Worm (Caenorhabditis elegans) whole organism, midembryonic: Measurements from ENCODE around the gene R151.1.

ENCODE experiments used
- T22C8.4 ChIP-seq: fragments of 200-800 bp; sonication (Bioruptor generic); IDR thresholded peaks from 2 replicates; pipeline ENCODE4 v1.3.6; 2022; ENCODE audit warnings: missing genetic modification characterization, missing compliant biosample characterization
- cog-1 ChIP-seq: sonication (generic microtip); optimal IDR thresholded peaks from 2 replicates; lab custom pipeline; 2016; ENCODE audit warnings: missing genetic modification characterization, missing compliant biosample characterization
- flt-1 ChIP-seq: fragments of 200-800 bp; sonication (Bioruptor generic); IDR thresholded peaks from 2 replicates; pipeline ENCODE4 v1.3.6; 2022; ENCODE audit warnings: missing genetic modification characterization, missing compliant biosample characterization
- klf-2 ChIP-seq: fragments of 200-800 bp; sonication (Bioruptor generic); conservative IDR thresholded peaks from 2 replicates; pipeline ENCODE4 v1.3.6; 2022; ENCODE audit warnings: missing genetic modification reagents, missing genetic modification characterization, missing compliant biosample characterization
- med-1 ChIP-seq: sonication (generic microtip); optimal IDR thresholded peaks from 2 replicates; lab custom pipeline; 2017; ENCODE audit warnings: missing genetic modification characterization, mild to moderate bottlenecking, missing compliant biosample characterization, antibody characterized with exemption, missing genetic modification reagents; ENCODE audit not compliant: insufficient read depth
- ref-1 ChIP-seq: fragments of 200-800 bp; sonication (Bioruptor generic); conservative IDR thresholded peaks from 2 replicates; pipeline ENCODE4 v1.3.6; 2022; ENCODE audit warnings: missing genetic modification reagents, missing genetic modification characterization, missing compliant biosample characterization
- tab-1 ChIP-seq: fragments of 200-800 bp; sonication (Bioruptor generic); IDR thresholded peaks from 2 replicates; pipeline ENCODE4 v1.3.6; 2022; ENCODE audit warnings: missing genetic modification characterization, missing compliant biosample characterization
- ztf-23 ChIP-seq: fragments of 200-800 bp; sonication (Bioruptor generic); IDR thresholded peaks from 2 replicates; pipeline ENCODE4 v1.3.6; 2022; ENCODE audit warnings: missing genetic modification reagents, missing genetic modification characterization, missing compliant biosample characterization
- ztf-29 ChIP-seq: fragments of 200-800 bp; sonication (Bioruptor generic); IDR thresholded peaks from 2 replicates; pipeline ENCODE4 v1.3.6; 2022; ENCODE audit warnings: missing genetic modification reagents, missing genetic modification characterization, missing compliant biosample characterization

The R151.1 gene

DNA sequence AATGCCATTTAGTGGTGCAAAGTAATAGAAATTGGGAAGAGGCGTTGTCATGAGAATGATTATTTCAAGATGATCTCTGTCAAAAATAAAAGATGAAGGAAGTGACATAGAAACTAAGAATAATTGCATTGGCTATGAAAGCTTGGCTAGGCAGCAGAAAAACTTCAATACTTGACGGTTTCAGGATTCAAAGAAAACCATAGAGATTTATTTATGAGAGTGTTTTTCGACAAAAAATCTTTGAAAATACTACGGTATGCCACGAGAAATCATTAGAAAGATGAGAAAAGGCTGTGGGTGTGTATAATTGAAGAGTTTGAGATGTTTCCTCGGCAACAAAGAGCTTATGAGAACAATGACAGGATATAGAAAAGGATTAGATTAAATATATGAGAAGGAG is 30.9 kb upstream of the R151.1 start, which contains the start of gene F37C12.14:
TSS of gene F37C12.14 (minus strand) at position 101 of the 400 bp plus-strand sequence.
- TF ChIP-seq med-1 (GFP tag; lab: Kevin White, UChicago) (no peak), cog-1 (tag; lab: Kevin White, UChicago) (no peak), ref-1 (no peak), T22C8.4 (GFP tag; lab: Robert Waterston, UW) (no peak), klf-2 (GFP tag; lab: Robert Waterston, UW) (no peak), tab-1 (no peak), flt-1 (no peak), ztf-23 (GFP tag; lab: Robert Waterston, UW) (no peak), ztf-29 (GFP tag; lab: Robert Waterston, UW) (no peak)

DNA sequence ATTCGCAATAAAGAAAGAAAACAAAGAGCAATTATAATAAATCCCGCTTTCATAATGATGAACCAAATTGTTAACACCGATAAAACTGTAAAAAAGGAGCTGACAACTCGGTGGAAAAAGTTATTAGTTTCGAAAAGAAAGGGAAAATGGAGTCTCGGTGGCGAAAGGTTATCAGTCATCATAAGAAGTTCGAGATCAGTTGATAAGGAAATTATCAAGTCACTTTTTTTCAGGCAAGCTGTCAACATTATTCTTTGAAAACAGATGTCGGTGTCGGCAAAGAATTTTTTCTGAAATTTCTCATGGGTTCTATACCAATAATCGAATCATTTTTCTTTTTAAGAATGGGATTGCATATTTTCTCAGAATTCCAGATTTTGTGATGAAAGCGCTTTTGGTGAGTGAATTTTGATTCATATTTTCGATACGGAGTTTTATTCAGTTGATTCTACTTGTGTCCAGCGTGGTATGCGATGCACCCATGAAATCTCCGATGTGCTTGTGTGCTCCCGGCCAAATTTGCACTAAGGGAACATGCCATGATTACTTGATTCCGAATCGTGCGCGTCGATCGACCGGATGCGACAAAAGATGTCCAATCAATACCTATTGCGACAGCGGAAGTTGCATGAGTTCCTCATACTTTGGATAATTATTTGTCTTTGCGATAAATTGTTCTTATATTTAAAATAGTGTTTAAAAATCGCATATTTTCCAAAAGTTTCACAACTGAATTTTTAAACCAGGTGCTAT is 27.9 kb upstream of the R151.1 start, which contains the start of the genes F37C12.21 and F37C12.10:
TSS of gene F37C12.21 (plus strand) at position 58 of the 753 bp plus-strand sequence.
TSS of gene F37C12.10 (minus strand) at position 85 of the 753 bp plus-strand sequence.
- TF ChIP-seq ref-1 (no peak), cog-1 (tag; lab: Kevin White, UChicago) (no peak), T22C8.4 (GFP tag; lab: Robert Waterston, UW) (no peak), ztf-29 (GFP tag; lab: Robert Waterston, UW) (no peak)

DNA sequence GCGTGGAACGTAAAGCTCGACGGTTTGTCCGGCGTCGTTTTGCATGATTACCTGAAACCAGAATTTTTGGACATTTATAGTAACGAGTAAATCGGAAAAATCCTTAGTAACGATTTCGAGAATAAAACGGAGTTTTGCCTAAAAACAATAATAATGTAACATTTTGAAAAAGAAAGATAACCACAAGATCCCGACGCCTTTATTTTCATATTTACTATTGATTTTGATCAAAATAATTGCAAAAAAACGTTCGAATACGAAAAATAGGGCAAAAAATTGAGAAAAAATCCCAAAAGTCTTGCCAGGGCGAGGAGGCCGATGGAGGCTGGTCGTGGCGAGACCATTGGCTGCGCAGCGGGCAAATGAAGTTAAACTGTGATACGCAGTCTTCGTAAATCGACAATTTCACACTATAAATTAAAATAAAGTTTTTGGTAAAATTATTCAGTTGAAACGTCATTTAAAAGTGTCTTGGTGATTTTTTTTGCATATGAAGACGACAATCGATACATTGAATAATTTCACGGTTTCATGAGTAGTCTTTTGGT is 26.7 kb upstream of the R151.1 start, which contains the start of gene rps-21:
TSS of gene rps-21 (minus strand) at position 51 of the 548 bp plus-strand sequence.
- TF ChIP-seq flt-1: 0 out of 2 replicates have a peak, but pooled peaks have one; percentile 4
- no peak for TF ChIP-seq T22C8.4 (GFP tag; lab: Robert Waterston, UW)
- peak; percentile 55; the same call in 1 of the 2 replicates for TF ChIP-seq ztf-23 (GFP tag; lab: Robert Waterston, UW)
- TF ChIP-seq klf-2 (GFP tag; lab: Robert Waterston, UW): no peak
- TF ChIP-seq ztf-29 (GFP tag; lab: Robert Waterston, UW): no peak
- TF ChIP-seq cog-1 (tag; lab: Kevin White, UChicago): peak; percentile 34
- no peak for TF ChIP-seq med-1 (GFP tag; lab: Kevin White, UChicago)

DNA sequence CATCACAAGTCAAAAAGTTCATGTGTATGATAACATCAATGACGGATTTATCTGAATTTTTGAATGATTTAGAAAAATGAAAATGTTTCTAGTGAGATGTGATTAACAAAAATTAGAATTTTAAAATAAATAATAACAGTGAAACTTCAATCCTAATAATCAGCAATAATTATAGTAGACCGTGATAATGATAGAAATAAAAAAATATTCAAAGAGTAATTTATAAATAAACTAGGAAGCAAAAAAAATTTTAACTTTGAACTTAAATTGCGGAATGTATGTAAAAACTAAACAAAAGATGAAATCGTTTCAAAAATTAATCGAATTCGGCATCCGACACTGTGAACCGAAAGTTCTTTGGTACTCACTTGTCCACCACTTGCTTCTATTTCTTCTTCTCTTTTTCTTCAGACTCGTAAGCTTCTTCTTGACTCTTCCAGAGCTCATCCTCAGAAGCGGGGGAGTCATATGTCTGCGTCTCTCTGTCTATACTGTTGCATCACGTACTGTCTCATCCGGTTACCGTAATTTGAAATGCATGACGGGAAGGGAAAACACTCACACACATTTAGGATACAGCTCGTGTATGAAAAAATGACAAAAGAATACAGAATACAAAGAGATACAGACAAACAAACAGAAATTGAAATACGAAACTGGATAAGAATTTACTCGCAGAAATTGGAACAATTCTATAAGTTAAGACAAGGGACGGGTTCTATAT is 23.2 kb upstream of the R151.1 start, which contains the start of gene mec-14:
TSS of gene mec-14 (minus strand) at position 51 of the 724 bp plus-strand sequence.
- TF ChIP-seq ztf-23 (GFP tag; lab: Robert Waterston, UW) (no peak), ztf-29 (GFP tag; lab: Robert Waterston, UW) (no peak), klf-2 (GFP tag; lab: Robert Waterston, UW) (no peak), med-1 (GFP tag; lab: Kevin White, UChicago) (no peak), cog-1 (tag; lab: Kevin White, UChicago) (no peak), flt-1 (no peak)

DNA sequence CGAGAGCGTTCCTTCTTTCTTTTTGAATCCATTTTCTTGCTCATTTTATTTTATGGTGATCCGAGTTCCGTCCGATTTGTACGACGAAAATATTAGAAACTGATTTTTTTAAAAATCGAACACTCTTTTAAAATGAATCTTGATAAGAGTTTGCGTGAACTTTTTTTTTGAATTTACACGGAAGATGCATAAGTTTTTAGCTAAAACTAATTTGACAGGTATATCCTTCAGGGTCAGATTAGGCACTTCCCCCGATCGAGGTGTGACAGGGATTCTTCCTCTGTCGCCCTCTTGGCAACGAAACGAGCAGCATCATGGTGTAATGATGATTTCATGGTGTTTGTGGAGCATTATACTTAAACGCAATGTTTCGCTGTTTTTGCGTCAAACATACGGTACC is 21.0 kb upstream of the R151.1 start, which contains the start of gene F37C12.18:
TSS of gene F37C12.18 (minus strand) at position 101 of the 400 bp plus-strand sequence.
- TF ChIP-seq med-1 (GFP tag; lab: Kevin White, UChicago) (no peak), flt-1 (no peak), ztf-23 (GFP tag; lab: Robert Waterston, UW) (no peak), klf-2 (GFP tag; lab: Robert Waterston, UW) (no peak), T22C8.4 (GFP tag; lab: Robert Waterston, UW) (no peak), cog-1 (tag; lab: Kevin White, UChicago) (no peak), ref-1 (no peak), ztf-29 (GFP tag; lab: Robert Waterston, UW) (no peak), tab-1 (no peak)

DNA sequence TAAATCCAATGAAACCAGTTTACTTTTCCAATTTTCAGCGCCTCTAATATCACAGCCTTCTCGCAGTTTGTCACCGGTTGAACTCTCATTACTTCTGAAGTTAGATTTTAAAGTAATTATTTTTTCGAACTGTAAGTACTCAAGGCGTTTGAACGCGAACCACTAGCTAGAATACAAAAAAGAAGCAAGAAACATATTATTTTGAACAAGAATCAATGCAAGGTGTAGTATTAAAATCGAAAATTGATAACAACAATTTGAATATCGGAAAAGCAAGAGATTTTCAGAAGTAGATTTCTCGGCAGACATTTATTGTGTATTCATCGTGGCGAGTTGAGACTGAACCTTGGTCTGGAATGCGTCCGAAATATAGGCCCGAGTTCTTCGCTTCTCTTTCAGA is 18.4 kb upstream of the R151.1 start, which contains the start of gene exos-9:
TSS of gene exos-9 (minus strand) at position 101 of the 400 bp plus-strand sequence.
- no peak for TF ChIP-seq klf-2 (GFP tag; lab: Robert Waterston, UW)
- no peak for TF ChIP-seq ref-1
- TF ChIP-seq flt-1: no peak
- no peak for TF ChIP-seq T22C8.4 (GFP tag; lab: Robert Waterston, UW)
- no peak for TF ChIP-seq med-1 (GFP tag; lab: Kevin White, UChicago)
- no peak for TF ChIP-seq tab-1
- no peak for TF ChIP-seq cog-1 (tag; lab: Kevin White, UChicago)
- no peak for TF ChIP-seq ztf-23 (GFP tag; lab: Robert Waterston, UW)
- TF ChIP-seq ztf-29 (GFP tag; lab: Robert Waterston, UW): no peak

DNA sequence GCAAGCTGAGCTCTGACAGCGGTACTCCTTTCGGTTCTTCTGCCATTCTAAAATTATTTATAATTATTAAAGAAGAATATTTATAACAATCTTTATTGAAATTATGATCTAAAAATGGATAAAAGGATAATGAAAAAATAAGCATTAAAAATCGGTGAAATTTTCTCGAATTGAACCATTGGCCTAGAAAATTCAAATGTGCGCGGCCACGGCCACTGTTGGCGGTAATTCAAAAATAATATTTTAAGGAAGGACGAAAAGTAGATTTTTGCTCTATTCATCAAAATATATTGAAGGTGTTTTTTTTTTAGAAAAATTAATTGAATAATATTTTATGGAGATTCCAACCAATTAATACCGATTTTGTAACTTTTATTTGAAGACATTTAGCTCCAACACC is 17.5 kb upstream of the R151.1 start, which contains the start of gene pfd-5:
TSS of gene pfd-5 (minus strand) at position 47 of the 400 bp plus-strand sequence.
- TF ChIP-seq klf-2 (GFP tag; lab: Robert Waterston, UW) (peak; percentile 71; the same call in 1 of the 2 replicates), flt-1 (peak; percentile 84), T22C8.4 (GFP tag; lab: Robert Waterston, UW) (no peak; the same call in 1 of the 2 replicates), tab-1 (no peak), ztf-23 (GFP tag; lab: Robert Waterston, UW) (peak; percentile 74), ref-1 (no peak), cog-1 (tag; lab: Kevin White, UChicago) (peak; percentile 52)

DNA sequence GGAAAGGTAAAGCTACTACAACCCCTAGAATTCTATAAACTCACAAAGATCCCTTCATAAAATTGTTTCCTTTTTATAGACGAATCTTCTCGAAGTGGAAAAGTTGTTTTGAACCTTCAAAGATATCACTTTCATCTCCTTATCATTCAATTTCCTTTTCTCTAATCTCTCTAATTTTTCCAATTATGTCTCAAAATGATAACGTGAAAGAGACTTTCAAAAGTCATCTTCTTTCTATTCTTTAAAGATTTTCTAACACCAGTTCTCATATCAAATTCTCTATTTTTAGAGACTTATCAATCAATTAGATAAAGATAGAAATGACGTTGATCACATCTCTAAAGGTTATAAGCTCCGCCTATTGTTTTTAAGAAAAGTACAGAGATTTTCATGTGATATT is 16.9 kb upstream of the R151.1 start:
- TF ChIP-seq ref-1 (no peak), T22C8.4 (GFP tag; lab: Robert Waterston, UW) (no peak)
